Worm (Caenorhabditis elegans) whole organism, mixed stage, embryonic: ENCODE results near the gene arrd-6.

Source experiments
- M03D4.4 ChIP-seq: sonication (generic microtip); optimal IDR thresholded peaks from 2 replicates; lab custom pipeline; 2017; ENCODE audit warnings: mild to moderate bottlenecking, missing genetic modification characterization, missing compliant biosample characterization
- blmp-1 ChIP-seq: fragments of 150-350 bp; optimal IDR thresholded peaks from 2 replicates; lab custom pipeline; 2014; ENCODE audit warnings: missing biosample characterization, missing genetic modification characterization
- ceh-39 ChIP-seq: fragments of 150-350 bp; optimal IDR thresholded peaks from 2 replicates; lab custom pipeline; 2014; ENCODE audit warnings: missing biosample characterization, missing genetic modification characterization
- ceh-83 ChIP-seq: fragments of 200-800 bp; sonication (Bioruptor generic); optimal IDR thresholded peaks from 2 replicates; lab custom pipeline; 2018; ENCODE audit warnings: mild to moderate bottlenecking, missing genetic modification characterization, missing compliant biosample characterization
- ces-1 ChIP-seq: fragments of 150-350 bp; optimal IDR thresholded peaks from 2 replicates; lab custom pipeline; 2014; ENCODE audit warnings: missing biosample characterization, missing genetic modification reagents, missing genetic modification characterization
- cnd-1 ChIP-seq: fragments of 200-800 bp; sonication (Bioruptor generic); optimal IDR thresholded peaks from 2 replicates; lab custom pipeline; 2018; ENCODE audit warnings: mild to moderate bottlenecking, missing genetic modification characterization, missing compliant biosample characterization
- drap-1 ChIP-seq: fragments of 200-800 bp; sonication (Bioruptor generic); optimal IDR thresholded peaks from 3 replicates; lab custom pipeline; 2018; ENCODE audit warnings: mild to moderate bottlenecking, missing genetic modification characterization, missing compliant biosample characterization
- elt-1 ChIP-seq: sonication (generic microtip); optimal IDR thresholded peaks from 2 replicates; lab custom pipeline; 2017; ENCODE audit warnings: missing genetic modification characterization, mild to moderate bottlenecking, missing compliant biosample characterization, antibody characterized with exemption, moderate library complexity, borderline replicate concordance; ENCODE audit not compliant: insufficient read depth
- elt-3 ChIP-seq: fragments of 150-350 bp; optimal IDR thresholded peaks from 2 replicates; lab custom pipeline; 2014; ENCODE audit warnings: missing biosample characterization, missing genetic modification characterization
- flh-1 ChIP-seq: fragments of 200-800 bp; sonication (Bioruptor generic); optimal IDR thresholded peaks from 2 replicates; lab custom pipeline; 2018; ENCODE audit warnings: mild to moderate bottlenecking, missing genetic modification characterization, moderate library complexity, missing compliant biosample characterization
- ham-2 ChIP-seq: fragments of 200-800 bp; sonication (Bioruptor generic); optimal IDR thresholded peaks from 2 replicates; lab custom pipeline; 2018; ENCODE audit warnings: mild to moderate bottlenecking, missing genetic modification characterization, missing compliant biosample characterization
- hlh-1 ChIP-seq: fragments of 150-350 bp; optimal IDR thresholded peaks from 2 replicates; lab custom pipeline; 2014; ENCODE audit warnings: missing biosample characterization, missing genetic modification reagents, missing genetic modification characterization
- lsy-2 ChIP-seq: fragments of 150-350 bp; optimal IDR thresholded peaks from 2 replicates; lab custom pipeline; 2014; ENCODE audit warnings: missing biosample characterization, missing genetic modification characterization
- mab-5 ChIP-seq: fragments of 150-350 bp; optimal IDR thresholded peaks from 2 replicates; lab custom pipeline; 2014; ENCODE audit warnings: missing biosample characterization, missing genetic modification characterization
- mep-1 ChIP-seq: fragments of 150-350 bp; optimal IDR thresholded peaks from 2 replicates; lab custom pipeline; 2017; ENCODE audit warnings: missing biosample characterization, missing genetic modification reagents, missing genetic modification characterization, inconsistent platforms
- mls-2 ChIP-seq: sonication (generic microtip); optimal IDR thresholded peaks from 2 replicates; lab custom pipeline; 2016; ENCODE audit warnings: mild to moderate bottlenecking, missing genetic modification characterization, moderate library complexity, missing compliant biosample characterization
- nhr-12 ChIP-seq: fragments of 150-350 bp; optimal IDR thresholded peaks from 2 replicates; lab custom pipeline; 2014; ENCODE audit warnings: missing biosample characterization, missing genetic modification characterization
- nhr-2 ChIP-seq: fragments of 150-350 bp; optimal IDR thresholded peaks from 2 replicates; lab custom pipeline; 2014; ENCODE audit warnings: missing biosample characterization, missing genetic modification characterization
- nhr-28 ChIP-seq: fragments of 150-350 bp; optimal IDR thresholded peaks from 2 replicates; lab custom pipeline; 2014; ENCODE audit warnings: missing biosample characterization, missing genetic modification characterization
- pha-4 ChIP-seq: fragments of 150-350 bp; optimal IDR thresholded peaks from 2 replicates; lab custom pipeline; 2018; ENCODE audit warnings: missing biosample characterization, missing genetic modification reagents, missing genetic modification characterization
- sem-2 ChIP-seq: fragments of 200-800 bp; sonication (Bioruptor generic); optimal IDR thresholded peaks from 2 replicates; lab custom pipeline; 2018; ENCODE audit warnings: mild to moderate bottlenecking, missing genetic modification characterization, missing compliant biosample characterization
- snpc-4 ChIP-seq: fragments of 150-350 bp; optimal IDR thresholded peaks from 2 replicates; lab custom pipeline; 2014; ENCODE audit warnings: missing biosample characterization, missing genetic modification characterization
- sptf-1 ChIP-seq: sonication (generic microtip); optimal IDR thresholded peaks from 2 replicates; lab custom pipeline; 2017; ENCODE audit warnings: mild to moderate bottlenecking, missing genetic modification characterization, moderate library complexity, missing compliant biosample characterization
- unc-120 ChIP-seq: sonication (generic microtip); optimal IDR thresholded peaks from 2 replicates; lab custom pipeline; 2017; ENCODE audit warnings: missing genetic modification characterization, missing compliant biosample characterization; ENCODE audit not compliant: poor library complexity, severe bottlenecking
- unc-39 ChIP-seq: fragments of 150-350 bp; optimal IDR thresholded peaks from 2 replicates; lab custom pipeline; 2014; ENCODE audit warnings: missing biosample characterization, missing genetic modification characterization
- unc-62 ChIP-seq: fragments of 150-350 bp; optimal IDR thresholded peaks from 2 replicates; lab custom pipeline; 2014; ENCODE audit warnings: missing biosample characterization, missing genetic modification reagents, missing genetic modification characterization
- ztf-11 ChIP-seq: fragments of 150-350 bp; optimal IDR thresholded peaks from 2 replicates; lab custom pipeline; 2014; ENCODE audit warnings: missing biosample characterization, missing genetic modification characterization

The arrd-6 gene

ce11 chrII:11185728-11186127 lies 43.2 kb downstream of the arrd-6 start, which contains the start of gene sfxn-1.2:
TSS of gene sfxn-1.2 (plus strand) at chrII:11186028.
- TF ChIP-seq ham-2 (GFP tag; lab: Kevin White, UChicago), result no peak
- TF ChIP-seq pha-4 (tag; lab: Kevin White, UChicago), result no peak
- TF ChIP-seq mep-1 (tag; lab: Kevin White, UChicago), result no peak
- no peak for TF ChIP-seq nhr-2
- TF ChIP-seq lsy-2 (tag; lab: Kevin White, UChicago), result no peak
- TF ChIP-seq, all 35 proteins: peak for 0

ce11 chrII:11188026-11188425 lies 45.5 kb downstream of the arrd-6 start, which contains the start of gene F37H8.5:
TSS of gene F37H8.5 (plus strand) at chrII:11188206.
- TF ChIP-seq elt-1 (tag; lab: Kevin White, UChicago) (no peak), snpc-4 (no peak), mab-5 (tag; lab: Kevin White, UChicago) (no peak), hlh-1 (tag; lab: Kevin White, UChicago) (peak; percentile 68), flh-1 (no peak), unc-62 (peak; percentile 13), nhr-28 (no peak), unc-120 (tag; lab: Kevin White, UChicago) (no peak), pha-4 (tag; lab: Kevin White, UChicago) (no peak), ztf-11 (tag; lab: Kevin White, UChicago) (no peak)

ce11 chrII:11192488-11192887 lies 49.9 kb downstream of the arrd-6 start:
- no peak for TF ChIP-seq elt-3 (tag; lab: Kevin White, UChicago)
- no peak for TF ChIP-seq nhr-12 (tag; lab: Kevin White, UChicago)
- no peak for TF ChIP-seq pha-4 (tag; lab: Kevin White, UChicago)
- TF ChIP-seq unc-39 (tag; lab: Kevin White, UChicago), result no peak
- TF ChIP-seq mab-5 (tag; lab: Kevin White, UChicago), result no peak
- TF ChIP-seq lsy-2 (tag; lab: Kevin White, UChicago), result no peak
- TF ChIP-seq M03D4.4, result no peak
- no peak for TF ChIP-seq unc-62
- no peak for TF ChIP-seq ceh-83
- no peak for TF ChIP-seq drap-1
- TF ChIP-seq snpc-4, result no peak
- no peak for TF ChIP-seq cnd-1 (tag; lab: Kevin White, UChicago)
- no peak for TF ChIP-seq hlh-1 (tag; lab: Kevin White, UChicago)
- no peak for TF ChIP-seq elt-1 (tag; lab: Kevin White, UChicago)
- no peak for TF ChIP-seq flh-1
- TF ChIP-seq sptf-1 (tag; lab: Kevin White, UChicago), result no peak
- TF ChIP-seq mep-1 (tag; lab: Kevin White, UChicago), result no peak
- no peak for TF ChIP-seq mls-2
- no peak for TF ChIP-seq ceh-39
- no peak for TF ChIP-seq ham-2 (GFP tag; lab: Kevin White, UChicago)

ce11 chrII:11193523-11193922 lies 51.0 kb downstream of the arrd-6 start:
- TF ChIP-seq sem-2 (GFP tag; lab: Kevin White, UChicago), result no peak
- no peak for TF ChIP-seq ces-1 (GFP tag; lab: Kevin White, UChicago)
- TF ChIP-seq nhr-2, result no peak
- no peak for TF ChIP-seq nhr-12 (tag; lab: Kevin White, UChicago)
- no peak for TF ChIP-seq snpc-4
- TF ChIP-seq drap-1, result no peak
- no peak for TF ChIP-seq ceh-39
- TF ChIP-seq blmp-1 (tag; lab: Kevin White, UChicago), result no peak
- TF ChIP-seq elt-3 (tag; lab: Kevin White, UChicago), result no peak
- TF ChIP-seq unc-39 (tag; lab: Kevin White, UChicago), result no peak
